Worm (Caenorhabditis elegans): Measurements from ENCODE around the gene ced-10.

The ced-10 gene

DNA sequence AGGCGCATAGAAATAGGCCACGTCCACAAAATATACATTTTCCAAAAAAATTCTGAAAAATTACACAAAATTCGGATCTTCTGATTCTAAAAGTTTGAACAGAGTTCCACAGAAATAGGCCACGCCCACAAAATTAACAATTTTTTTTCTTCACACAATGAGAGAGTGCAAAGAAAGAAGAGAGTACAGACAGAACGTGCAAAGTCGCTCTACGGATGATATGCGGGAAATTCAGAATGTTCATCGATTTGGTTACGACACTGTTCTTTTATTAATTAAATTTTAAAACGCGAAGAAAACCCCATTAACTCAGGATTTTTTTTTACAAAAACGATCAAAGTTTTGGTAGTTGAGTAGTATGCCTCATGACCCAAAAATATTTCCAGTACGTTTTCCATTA is 23.7 kb upstream of the ced-10 start:
- TF ChIP-seq ceh-48 (tag; optimal IDR thresholded peaks at IDR 0.05) (peak; percentile 11), unc-42 (tag; optimal IDR thresholded peaks at IDR 0.05) (peak; percentile 39), ceh-2 (tag; optimal IDR thresholded peaks at IDR 0.05) (no peak), zip-5 (tag; optimal IDR thresholded peaks at IDR 0.05) (no peak)

DNA sequence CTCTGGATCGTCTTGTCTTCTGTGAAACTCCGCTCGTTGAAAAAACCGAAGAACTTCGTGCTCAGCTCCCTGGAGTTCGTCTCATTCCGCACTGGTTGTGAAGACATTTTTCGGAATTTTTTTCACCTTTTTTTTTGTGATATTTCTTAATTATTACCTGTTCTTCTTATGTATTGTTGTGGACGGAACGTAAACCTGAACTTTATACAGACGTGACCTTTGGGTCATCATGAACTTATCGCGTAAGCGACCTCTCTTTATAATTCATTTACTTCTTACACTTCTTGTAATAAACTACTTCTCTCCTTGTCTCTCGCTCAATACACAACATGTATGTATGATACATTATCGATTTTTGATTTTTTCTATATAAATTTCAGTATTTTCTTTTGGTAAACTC is 22.8 kb upstream of the ced-10 start, which contains the start of gene M57.1:
Gene M57.1 (plus strand): TSS at position 301 of the 400 bp plus-strand sequence.
- TF ChIP-seq ceh-48 (tag; optimal IDR thresholded peaks at IDR 0.05), result no peak
- TF ChIP-seq ahr-1 (tag; optimal IDR thresholded peaks at IDR 0.05), result no peak
- no peak for TF ChIP-seq unc-3 (GFP tag; conservative IDR thresholded peaks at IDR 0.05)
- no peak for TF ChIP-seq unc-3 (tag; optimal IDR thresholded peaks at IDR 0.05)
- TF ChIP-seq K02D7.2 (tag; optimal IDR thresholded peaks at IDR 0.05), result no peak
- TF ChIP-seq ceh-30 (tag; optimal IDR thresholded peaks at IDR 0.05), result no peak
- no peak for TF ChIP-seq unc-55 (GFP tag; optimal IDR thresholded peaks at IDR 0.05)
- no peak for TF ChIP-seq npax-4 (tag; optimal IDR thresholded peaks at IDR 0.05)
- no peak for TF ChIP-seq pros-1 (tag; optimal IDR thresholded peaks at IDR 0.05)
- TF ChIP-seq lim-6 (tag; optimal IDR thresholded peaks at IDR 0.05), result no peak
- TF ChIP-seq ztf-16 (tag; optimal IDR thresholded peaks at IDR 0.05), result no peak
- no peak for TF ChIP-seq eyg-1 (tag; optimal IDR thresholded peaks at IDR 0.05)
- no peak for TF ChIP-seq odd-2 (tag; optimal IDR thresholded peaks at IDR 0.05)
- no peak for TF ChIP-seq dve-1 (tag; optimal IDR thresholded peaks at IDR 0.05)
- TF ChIP-seq gmeb-2 (tag; optimal IDR thresholded peaks at IDR 0.05), result no peak
- no peak for TF ChIP-seq ama-1 (optimal IDR thresholded peaks at IDR 0.05)
- no peak for TF ChIP-seq pag-3 (tag; optimal IDR thresholded peaks at IDR 0.05; ENCODE audit: borderline replicate concordance)
- TF ChIP-seq madf-2 (tag; optimal IDR thresholded peaks at IDR 0.05), result no peak
- no peak for TF ChIP-seq ceh-9 (tag; optimal IDR thresholded peaks at IDR 0.05)
- TF ChIP-seq ceh-22 (tag; optimal IDR thresholded peaks at IDR 0.05), result no peak
- no peak for TF ChIP-seq fax-1 (tag; optimal IDR thresholded peaks at IDR 0.05)

ce11 chrIV:3531535-3531934 is 22.2 kb upstream of the ced-10 start:
- TF ChIP-seq nhr-232 (tag; optimal IDR thresholded peaks at IDR 0.05) (no peak), hlh-30 (tag; optimal IDR thresholded peaks at IDR 0.05; ENCODE audit: insufficient read depth) (no peak), ceh-48 (tag; optimal IDR thresholded peaks at IDR 0.05) (peak; percentile 62), zip-5 (tag; optimal IDR thresholded peaks at IDR 0.05) (no peak)

- TF ChIP-seq ceh-18 (tag; optimal IDR thresholded peaks at IDR 0.05) (no peak), ceh-48 (tag; optimal IDR thresholded peaks at IDR 0.05) (peak; percentile 6)
These were observed 18.6 kb upstream of the ced-10 start for ce11 chrIV:3527878-3528277.

ce11 chrIV:3526831-3527404 is 17.6 kb upstream of the ced-10 start, which contains the start of gene M57.2:
TSS of gene M57.2 (plus strand) at chrIV:3527354.
- TF ChIP-seq fax-1 (tag; optimal IDR thresholded peaks at IDR 0.05) (no peak), npax-4 (tag; optimal IDR thresholded peaks at IDR 0.05) (no peak), ref-2 (tag; optimal IDR thresholded peaks at IDR 0.05) (no peak), lin-11 (tag; optimal IDR thresholded peaks at IDR 0.05) (no peak), ceh-22 (tag; optimal IDR thresholded peaks at IDR 0.05) (no peak), hlh-30 (tag; optimal IDR thresholded peaks at IDR 0.05; ENCODE audit: insufficient read depth) (no peak), che-1 (tag; optimal IDR thresholded peaks at IDR 0.05) (no peak), tbx-7 (tag; optimal IDR thresholded peaks at IDR 0.05) (no peak), pha-4 (tag; optimal IDR thresholded peaks at IDR 0.05) (no peak), Y22D7AL.16 (tag; optimal IDR thresholded peaks at IDR 0.05) (no peak), nfya-1 (tag; optimal IDR thresholded peaks at IDR 0.05) (no peak), hlh-15 (tag; optimal IDR thresholded peaks at IDR 0.05) (no peak), pros-1 (tag; optimal IDR thresholded peaks at IDR 0.05) (no peak), ceh-48 (tag; optimal IDR thresholded peaks at IDR 0.05) (no peak), sox-2 (GFP tag; IDR thresholded peaks at IDR 0.05) (no peak), gmeb-2 (tag; optimal IDR thresholded peaks at IDR 0.05) (no peak)

Measured in whole organism, late embryonic.